Fruit fly (Drosophila melanogaster): Measurements from ENCODE around the gene CG12640.
A peak's percentile ranks its signal among the peaks of the same experiment; 100 is the strongest.

The CG12640 gene

DNA sequence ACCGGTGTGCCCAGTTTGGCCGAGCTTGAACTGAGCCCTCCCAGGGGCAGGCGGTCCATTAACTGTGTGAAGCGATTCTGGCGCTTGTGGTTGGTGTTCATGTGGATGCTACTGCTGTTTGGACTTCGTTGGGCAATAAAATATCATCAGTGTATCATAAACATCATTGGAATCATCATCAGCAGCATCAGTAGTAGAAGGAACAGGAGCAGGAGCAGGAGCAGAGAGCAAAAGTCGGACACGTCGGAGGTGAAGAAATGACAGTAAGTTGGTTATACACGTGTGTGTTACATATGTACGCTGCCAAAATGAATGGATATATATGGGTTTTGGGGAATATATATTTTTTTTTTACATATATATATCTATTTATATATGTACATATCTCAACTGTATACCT, at the start of gene CG12640:
TSS of gene CG12640 (minus strand) at position 101 of the 400 bp plus-strand sequence.
- TF ChIP-seq psq (optimal IDR thresholded peaks at IDR 0.05) (no peak), usp (GFP tag; optimal IDR thresholded peaks at IDR 0.05) (no peak), Dll (optimal IDR thresholded peaks at IDR 0.05) (no peak), CG8478 (optimal IDR thresholded peaks at IDR 0.05) (no peak), EcR (GFP tag; optimal IDR thresholded peaks at IDR 0.05) (no peak), pan (optimal IDR thresholded peaks at IDR 0.05) (no peak)

DNA sequence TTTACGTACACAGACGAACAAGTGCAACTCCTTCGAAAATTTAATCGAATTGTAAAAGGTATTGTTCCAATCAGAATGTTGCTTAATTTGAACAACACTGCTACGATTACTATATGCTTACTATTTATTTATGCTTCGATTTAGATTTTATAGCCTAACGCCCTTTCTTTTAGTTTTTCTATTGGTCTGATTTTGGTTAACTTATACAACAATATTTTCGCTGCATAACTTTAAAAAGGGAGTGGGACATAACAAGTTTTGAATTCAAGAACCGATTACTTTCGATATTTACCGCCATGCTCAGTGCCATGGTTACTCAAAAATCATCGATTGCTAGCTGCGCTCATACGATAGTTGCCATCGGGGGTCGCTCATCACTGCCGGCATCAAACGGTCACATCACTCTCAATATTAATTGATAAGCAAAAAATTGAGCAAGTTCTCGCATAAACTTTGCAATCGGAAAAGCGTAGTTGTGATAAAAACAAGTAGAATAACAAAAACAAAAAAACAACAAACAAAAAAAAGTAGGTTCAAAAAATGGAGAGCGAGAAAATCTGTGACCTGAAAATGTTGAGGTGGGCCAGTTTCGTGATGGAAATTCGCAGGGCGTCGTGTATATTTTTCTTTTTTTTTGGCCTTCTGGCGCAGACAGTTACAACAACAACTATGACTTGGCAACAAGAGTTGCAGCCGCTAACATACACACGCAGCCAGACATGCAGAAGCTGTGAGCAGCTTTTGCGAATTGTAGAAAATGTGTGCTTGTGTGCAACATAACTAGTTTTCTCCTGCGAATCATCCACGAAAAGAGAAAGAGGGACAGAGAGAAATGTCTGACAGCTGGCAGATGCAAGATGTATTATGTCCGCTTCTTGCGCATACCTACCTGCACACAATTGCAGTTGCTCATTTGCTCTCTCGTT, 46.1 kb upstream of the CG12640 start, which contains the start of the genes CG2887 and PPP4R2r:
TSS of gene CG2887 (minus strand) at position 51 of the 926 bp plus-strand sequence.
TSS of gene PPP4R2r (plus strand) at position 396 of the 926 bp plus-strand sequence.
- TF ChIP-seq EcR (GFP tag; optimal IDR thresholded peaks at IDR 0.05): no peak
- TF ChIP-seq Dll (optimal IDR thresholded peaks at IDR 0.05): no peak
- no peak for TF ChIP-seq CG8478 (optimal IDR thresholded peaks at IDR 0.05)
- no peak for TF ChIP-seq pan (optimal IDR thresholded peaks at IDR 0.05)
- TF ChIP-seq usp (GFP tag; optimal IDR thresholded peaks at IDR 0.05): no peak
- no peak for TF ChIP-seq psq (optimal IDR thresholded peaks at IDR 0.05)

dm6 chrX:10474625-10475024, 42.0 kb upstream of the CG12640 start, which contains the start of gene nocte:
Gene nocte (minus strand): TSS chrX:10474675.
- TF ChIP-seq EcR (GFP tag; optimal IDR thresholded peaks at IDR 0.05) (no peak), usp (GFP tag; optimal IDR thresholded peaks at IDR 0.05) (no peak), pan (optimal IDR thresholded peaks at IDR 0.05) (no peak), psq (optimal IDR thresholded peaks at IDR 0.05) (no peak), Dll (optimal IDR thresholded peaks at IDR 0.05) (no peak), CG8478 (optimal IDR thresholded peaks at IDR 0.05) (no peak)

DNA sequence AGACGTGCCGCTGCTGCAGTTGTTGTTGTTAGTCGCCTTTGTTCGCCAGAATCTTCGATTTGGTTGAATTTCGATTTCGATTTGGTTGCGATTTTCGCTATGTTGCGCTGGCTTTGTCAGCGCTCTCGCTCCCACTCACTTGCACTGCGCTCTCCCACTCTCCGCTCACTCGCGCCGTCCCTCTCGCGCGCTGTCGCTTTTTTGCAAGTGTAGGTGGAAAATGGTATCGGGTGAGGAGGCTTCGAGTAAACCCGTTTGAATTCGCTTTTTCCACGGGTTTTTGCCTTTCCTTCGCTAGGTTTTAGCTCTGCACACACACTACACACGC, 41.6 kb upstream of the CG12640 start:
- TF ChIP-seq psq (optimal IDR thresholded peaks at IDR 0.05) (no peak), CG8478 (optimal IDR thresholded peaks at IDR 0.05) (no peak), usp (GFP tag; optimal IDR thresholded peaks at IDR 0.05) (no peak), EcR (GFP tag; optimal IDR thresholded peaks at IDR 0.05) (no peak), Dll (optimal IDR thresholded peaks at IDR 0.05) (peak; percentile 56)

DNA sequence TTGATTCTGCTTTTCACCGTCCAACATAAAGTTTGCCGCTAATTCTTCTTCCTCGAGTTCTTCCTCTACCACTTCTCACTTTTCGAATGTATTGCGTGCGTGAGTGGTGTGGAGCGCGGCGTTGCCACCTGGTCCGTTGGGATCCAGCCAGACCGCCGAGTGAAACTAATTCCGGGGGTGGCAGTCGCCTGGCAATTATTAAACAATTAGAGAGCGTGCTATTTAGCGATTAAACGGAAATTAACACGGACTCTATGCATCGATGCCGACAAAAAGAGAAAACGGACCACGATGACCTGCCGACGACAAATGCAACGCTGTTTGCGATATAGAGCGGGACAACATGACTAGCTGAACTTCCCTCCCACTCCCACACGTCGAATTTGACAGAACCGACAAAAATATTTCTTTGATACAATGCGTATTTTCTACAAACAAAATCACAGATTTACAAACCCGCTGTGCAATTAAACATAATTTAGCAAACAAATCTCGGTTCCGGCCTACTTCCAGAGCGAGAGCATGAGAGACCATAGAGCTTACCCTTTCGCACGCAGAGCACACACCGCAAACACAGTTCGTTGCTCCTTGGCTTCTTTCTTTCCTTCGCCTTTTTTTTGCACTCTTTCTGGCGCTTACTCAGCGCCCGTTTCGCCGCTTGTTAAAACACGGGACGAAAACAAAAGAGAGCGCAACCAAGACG, 41.0 kb upstream of the CG12640 start, which contains the start of gene CG2889:
TSS of gene CG2889 (plus strand) at position 429 of the 703 bp plus-strand sequence.
- no peak for TF ChIP-seq Dll (optimal IDR thresholded peaks at IDR 0.05)
- TF ChIP-seq EcR (GFP tag; optimal IDR thresholded peaks at IDR 0.05): peak in 1 of 2 experiments; percentile 94
- no peak for TF ChIP-seq psq (optimal IDR thresholded peaks at IDR 0.05)
- TF ChIP-seq usp (GFP tag; optimal IDR thresholded peaks at IDR 0.05): no peak
- peak; percentile 72 for TF ChIP-seq CG8478 (optimal IDR thresholded peaks at IDR 0.05)
- TF ChIP-seq pan (optimal IDR thresholded peaks at IDR 0.05): no peak

- TF ChIP-seq psq (optimal IDR thresholded peaks at IDR 0.05) (no peak), EcR (GFP tag; optimal IDR thresholded peaks at IDR 0.05) (no peak), CG8478 (optimal IDR thresholded peaks at IDR 0.05) (peak; percentile 75)
Measured at dm6 chrX:10472614-10473248, 40.1 kb upstream of the CG12640 start.

dm6 chrX:10464531-10464930, 31.9 kb upstream of the CG12640 start:
- no peak for TF ChIP-seq CG8478 (optimal IDR thresholded peaks at IDR 0.05)
- no peak for TF ChIP-seq psq (optimal IDR thresholded peaks at IDR 0.05)
- no peak for TF ChIP-seq EcR (GFP tag; optimal IDR thresholded peaks at IDR 0.05)
- TF ChIP-seq usp (GFP tag; optimal IDR thresholded peaks at IDR 0.05): no peak
- TF ChIP-seq pan (optimal IDR thresholded peaks at IDR 0.05): no peak
- TF ChIP-seq Dll (optimal IDR thresholded peaks at IDR 0.05): no peak

DNA sequence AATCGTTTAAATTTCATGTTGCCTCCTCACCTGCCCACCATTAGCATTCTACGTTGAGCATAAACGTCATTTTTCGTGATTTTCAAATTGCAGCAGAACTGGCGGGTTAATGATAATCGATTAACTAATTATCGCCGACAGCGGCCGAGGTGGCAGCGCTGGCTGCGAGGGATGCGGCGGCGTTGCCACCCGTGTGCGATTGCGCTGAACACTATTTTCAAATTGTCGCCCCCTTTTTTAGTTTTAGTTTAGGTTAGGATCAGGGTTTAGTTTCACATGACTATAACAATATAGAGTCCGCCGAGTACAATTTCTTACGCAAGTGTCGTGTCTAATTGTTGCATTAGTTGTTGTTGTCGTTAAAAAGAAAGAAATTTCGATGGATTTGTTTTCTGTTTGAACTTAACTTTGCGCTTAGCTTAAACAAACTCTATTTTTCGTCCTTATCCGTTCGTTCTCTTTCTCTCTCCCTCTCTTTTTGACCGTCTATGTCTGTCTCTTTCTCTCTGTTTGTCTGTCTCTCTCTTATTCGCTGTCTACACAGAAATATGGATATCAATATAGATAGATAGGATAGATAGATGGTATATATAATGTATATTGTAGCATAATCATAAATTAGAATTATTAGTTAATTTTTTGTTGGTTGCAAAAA, 30.6 kb upstream of the CG12640 start:
- TF ChIP-seq pan (optimal IDR thresholded peaks at IDR 0.05) (no peak), CG8478 (optimal IDR thresholded peaks at IDR 0.05) (no peak), Dll (optimal IDR thresholded peaks at IDR 0.05) (no peak), EcR (GFP tag; optimal IDR thresholded peaks at IDR 0.05) (no peak), usp (GFP tag; optimal IDR thresholded peaks at IDR 0.05) (no peak)

- TF ChIP-seq psq (optimal IDR thresholded peaks at IDR 0.05): no peak
- TF ChIP-seq pan (optimal IDR thresholded peaks at IDR 0.05): no peak
- TF ChIP-seq Dll (optimal IDR thresholded peaks at IDR 0.05): no peak
- TF ChIP-seq EcR (GFP tag; optimal IDR thresholded peaks at IDR 0.05): no peak
- TF ChIP-seq CG8478 (optimal IDR thresholded peaks at IDR 0.05): no peak
- TF ChIP-seq usp (GFP tag; optimal IDR thresholded peaks at IDR 0.05): no peak
Measured at dm6 chrX:10461938-10462337, 29.3 kb upstream of the CG12640 start.

DNA sequence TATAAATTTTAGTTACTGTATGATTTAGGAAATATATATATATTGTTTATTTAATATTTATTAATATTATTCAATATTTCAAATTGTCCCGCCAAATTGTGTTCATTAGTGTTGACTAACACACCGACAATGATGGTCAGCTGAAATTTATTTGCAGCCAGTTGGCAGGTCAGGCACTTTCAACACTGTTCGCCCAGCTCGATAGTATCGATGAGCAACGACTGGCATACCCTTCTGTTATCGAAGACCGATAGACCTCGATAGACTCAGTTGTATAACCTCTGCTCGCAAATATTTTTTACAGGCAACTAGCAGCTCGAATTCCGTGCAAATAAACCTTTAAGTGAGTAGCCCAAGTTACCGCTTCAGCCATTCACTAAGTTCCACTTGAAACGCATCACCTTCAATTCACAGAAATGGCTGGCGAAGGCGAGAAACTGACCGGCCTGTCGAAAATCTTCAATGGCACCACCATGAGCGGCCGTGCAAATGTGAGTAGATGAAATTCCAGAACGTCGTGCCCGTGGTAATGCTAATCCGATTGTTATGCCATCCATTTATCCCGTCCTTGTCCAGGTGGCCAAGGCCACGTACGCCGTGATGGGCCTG, 28.0 kb upstream of the CG12640 start, which contains the start of gene Neb-cGP:
TSS of gene Neb-cGP (plus strand) at position 231 of the 609 bp plus-strand sequence.
- no peak for TF ChIP-seq Dll (optimal IDR thresholded peaks at IDR 0.05)
- TF ChIP-seq psq (optimal IDR thresholded peaks at IDR 0.05): no peak
- no peak for TF ChIP-seq pan (optimal IDR thresholded peaks at IDR 0.05)
- no peak for TF ChIP-seq usp (GFP tag; optimal IDR thresholded peaks at IDR 0.05)
- no peak for TF ChIP-seq EcR (GFP tag; optimal IDR thresholded peaks at IDR 0.05)
- no peak for TF ChIP-seq CG8478 (optimal IDR thresholded peaks at IDR 0.05)

DNA sequence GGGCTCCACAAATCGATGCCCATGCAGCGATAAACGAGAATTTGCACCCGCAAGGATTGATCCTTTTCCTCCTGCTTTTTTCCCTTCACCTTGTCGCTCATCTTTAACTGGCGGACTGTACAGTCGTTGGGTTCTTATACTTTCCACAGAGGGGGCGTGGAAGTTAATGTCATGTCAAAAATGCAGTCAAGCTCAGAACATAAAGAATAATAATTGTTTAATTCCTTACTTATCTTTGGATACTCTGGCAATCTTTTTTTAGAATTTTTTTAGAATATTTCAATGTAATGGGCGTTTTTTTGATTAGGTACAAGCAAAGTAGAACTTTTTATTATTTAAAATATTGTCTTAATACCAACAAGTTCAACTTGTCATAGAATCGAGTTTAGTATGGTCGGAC, 27.0 kb upstream of the CG12640 start, which contains the start of gene Or9a:
TSS of gene Or9a (minus strand) at position 101 of the 400 bp plus-strand sequence.
- no peak for TF ChIP-seq psq (optimal IDR thresholded peaks at IDR 0.05)
- no peak for TF ChIP-seq pan (optimal IDR thresholded peaks at IDR 0.05)
- no peak for TF ChIP-seq CG8478 (optimal IDR thresholded peaks at IDR 0.05)
- TF ChIP-seq Dll (optimal IDR thresholded peaks at IDR 0.05): no peak
- TF ChIP-seq usp (GFP tag; optimal IDR thresholded peaks at IDR 0.05): no peak
- no peak for TF ChIP-seq EcR (GFP tag; optimal IDR thresholded peaks at IDR 0.05)
